Worm (Caenorhabditis elegans): ENCODE results near the gene C23H3.2.

ce11 chrII:33904-34303, 27.2 kb upstream of the C23H3.2 start, which contains the start of gene F23F1.2:
- TF ChIP-seq cog-1 (tag; optimal IDR thresholded peaks at IDR 0.05) (no peak), T22C8.4 (GFP tag; IDR thresholded peaks at IDR 0.05) (no peak), ref-1 (GFP tag; conservative IDR thresholded peaks at IDR 0.05) (no peak), flt-1 (GFP tag; IDR thresholded peaks at IDR 0.05) (no peak)
